Worm (Caenorhabditis elegans): ENCODE data around the gene F49C12.3.

DNA sequence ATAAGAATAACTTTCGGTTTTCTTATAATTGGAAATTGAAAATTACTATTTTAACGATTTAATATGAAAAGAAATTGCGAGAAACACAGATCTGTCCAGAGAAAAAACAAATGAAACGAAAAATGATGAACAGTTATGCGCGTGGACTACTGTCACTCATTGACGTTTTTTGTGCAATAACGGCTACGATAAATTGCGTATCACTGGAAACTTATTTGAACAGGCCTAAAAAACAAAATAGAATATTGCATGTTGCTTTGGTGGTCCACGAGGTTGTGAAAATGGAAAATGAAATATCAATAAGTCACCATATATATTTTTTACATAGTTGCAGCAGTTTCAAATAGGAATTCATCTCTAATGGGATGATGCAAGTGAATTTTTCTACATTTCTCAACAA is 35.7 kb upstream of the F49C12.3 start:
- TF ChIP-seq ceh-14 (tag; optimal IDR thresholded peaks at IDR 0.05) = no peak
- TF ChIP-seq unc-55 (GFP tag; optimal IDR thresholded peaks at IDR 0.05) = no peak
- no peak for TF ChIP-seq sox-2 (GFP tag; IDR thresholded peaks at IDR 0.05)
- TF ChIP-seq nhr-11 (tag; optimal IDR thresholded peaks at IDR 0.05) = no peak
- no peak for TF ChIP-seq hlh-8 (tag; optimal IDR thresholded peaks at IDR 0.05)
- no peak for TF ChIP-seq ceh-2 (tag; optimal IDR thresholded peaks at IDR 0.05)
- no peak for TF ChIP-seq elt-2 (tag; optimal IDR thresholded peaks at IDR 0.05)
- TF ChIP-seq nfya-1 (tag; optimal IDR thresholded peaks at IDR 0.05) = no peak
- TF ChIP-seq dve-1 (tag; optimal IDR thresholded peaks at IDR 0.05) = no peak
- no peak for TF ChIP-seq che-1 (tag; optimal IDR thresholded peaks at IDR 0.05)
- TF ChIP-seq hlh-30 (tag; optimal IDR thresholded peaks at IDR 0.05; ENCODE audit: insufficient read depth) = no peak
- TF ChIP-seq ceh-18 (tag; optimal IDR thresholded peaks at IDR 0.05) = no peak
- no peak for TF ChIP-seq ceh-34 (tag; optimal IDR thresholded peaks at IDR 0.05)

Data from whole organism, late embryonic.